Worm (Caenorhabditis elegans) whole organism, L3 larva: ENCODE measurements around the gene mboa-3.

Experiments
- R02D3.7 ChIP-seq: fragments of 150-350 bp; optimal IDR thresholded peaks from 2 replicates; lab custom pipeline; 2014; ENCODE audit warnings: missing biosample characterization, missing genetic modification characterization
- aly-2 ChIP-seq: fragments of 150-350 bp; optimal IDR thresholded peaks from 2 replicates; lab custom pipeline; 2014; ENCODE audit warnings: missing biosample characterization, missing genetic modification characterization
- ama-1 ChIP-seq: fragments of 150-350 bp; optimal IDR thresholded peaks from 2 replicates; lab custom pipeline; 2018
- ceh-28 ChIP-seq: fragments of 150-350 bp; optimal IDR thresholded peaks from 2 replicates; lab custom pipeline; 2014; ENCODE audit warnings: missing biosample characterization, missing genetic modification reagents, missing genetic modification characterization
- ceh-82 ChIP-seq: fragments of 150-350 bp; optimal IDR thresholded peaks from 2 replicates; lab custom pipeline; 2014; ENCODE audit warnings: missing biosample characterization, missing genetic modification characterization
- ceh-9 ChIP-seq: sonication (generic microtip); optimal IDR thresholded peaks from 2 replicates; lab custom pipeline; 2018; ENCODE audit warnings: missing biosample characterization, missing genetic modification characterization
- egl-27 ChIP-seq: sonication (generic microtip); optimal IDR thresholded peaks from 4 replicates; lab custom pipeline; 2017; ENCODE audit warnings: missing biosample characterization, missing genetic modification reagents, missing genetic modification characterization
- egl-5 ChIP-seq: fragments of 150-350 bp; optimal IDR thresholded peaks from 2 replicates; lab custom pipeline; 2017; ENCODE audit warnings: missing biosample characterization, missing genetic modification reagents, missing genetic modification characterization, inconsistent platforms
- elt-1 ChIP-seq: fragments of 150-350 bp; optimal IDR thresholded peaks from 2 replicates; lab custom pipeline; 2014; ENCODE audit warnings: missing biosample characterization, missing genetic modification characterization
- elt-2 ChIP-seq: sonication (generic microtip); optimal IDR thresholded peaks from 2 replicates; lab custom pipeline; 2016; ENCODE audit warnings: missing genetic modification reagents, mild to moderate bottlenecking, missing genetic modification characterization, missing compliant biosample characterization
- elt-3 ChIP-seq, 3 experiments: fragments of 150-350 bp in 1 of 3; sonication (generic microtip) in 2 of 3; optimal IDR thresholded peaks; 2 replicates in 2 of 3; 4 replicates in 1 of 3; lab custom pipeline; 2014 to 2017; ENCODE audit warnings: missing biosample characterization in 3 of 3, missing genetic modification characterization in 3 of 3
- fkh-2 ChIP-seq: fragments of 150-350 bp; optimal IDR thresholded peaks from 2 replicates; lab custom pipeline; 2014; ENCODE audit warnings: missing biosample characterization, missing genetic modification reagents, missing genetic modification characterization
- fos-1 ChIP-seq: fragments of 150-350 bp; optimal IDR thresholded peaks from 2 replicates; lab custom pipeline; 2014; ENCODE audit warnings: missing biosample characterization, missing genetic modification characterization
- hmg-11 ChIP-seq: sonication (generic microtip); optimal IDR thresholded peaks from 2 replicates; lab custom pipeline; 2016; ENCODE audit warnings: missing genetic modification characterization, missing compliant biosample characterization
- jun-1 ChIP-seq: fragments of 150-350 bp; optimal IDR thresholded peaks from 2 replicates; lab custom pipeline; 2014; ENCODE audit warnings: missing biosample characterization, missing genetic modification reagents, missing genetic modification characterization
- lin-15B ChIP-seq: fragments of 150-350 bp; optimal IDR thresholded peaks from 2 replicates; lab custom pipeline; 2014; ENCODE audit warnings: missing biosample characterization, missing genetic modification characterization
- lsy-12 ChIP-seq: sonication (generic microtip); optimal IDR thresholded peaks from 2 replicates; lab custom pipeline; 2016; ENCODE audit warnings: mild to moderate bottlenecking, missing genetic modification characterization, missing compliant biosample characterization
- mdl-1 ChIP-seq: fragments of 150-350 bp; optimal IDR thresholded peaks from 2 replicates; lab custom pipeline; 2014; ENCODE audit warnings: missing biosample characterization, missing genetic modification characterization
- mml-1 ChIP-seq: fragments of 150-350 bp; sonication (generic microtip); optimal IDR thresholded peaks from 3 replicates; lab custom pipeline; 2014; ENCODE audit warnings: missing biosample characterization, missing genetic modification characterization
- nfya-1 ChIP-seq: sonication (generic microtip); optimal IDR thresholded peaks from 2 replicates; lab custom pipeline; 2017; ENCODE audit warnings: missing genetic modification characterization, mild to moderate bottlenecking, missing compliant biosample characterization, antibody characterized with exemption, moderate library complexity; ENCODE audit not compliant: insufficient read depth
- nhr-11 ChIP-seq: fragments of 150-350 bp; optimal IDR thresholded peaks from 2 replicates; lab custom pipeline; 2014; ENCODE audit warnings: missing biosample characterization, missing genetic modification characterization
- nhr-23 ChIP-seq: fragments of 150-350 bp; optimal IDR thresholded peaks from 2 replicates; lab custom pipeline; 2014; ENCODE audit warnings: missing biosample characterization, missing genetic modification reagents, missing genetic modification characterization
- nhr-237 ChIP-seq: fragments of 150-350 bp; optimal IDR thresholded peaks from 2 replicates; lab custom pipeline; 2014; ENCODE audit warnings: missing biosample characterization, missing genetic modification characterization
- nhr-25 ChIP-seq: sonication (generic microtip); optimal IDR thresholded peaks from 2 replicates; lab custom pipeline; 2017; ENCODE audit warnings: missing biosample characterization, missing genetic modification characterization
- nhr-28 ChIP-seq: fragments of 150-350 bp; optimal IDR thresholded peaks from 2 replicates; lab custom pipeline; 2014; ENCODE audit warnings: missing biosample characterization, missing genetic modification characterization
- nhr-43 ChIP-seq: sonication (generic microtip); optimal IDR thresholded peaks from 2 replicates; lab custom pipeline; 2016; ENCODE audit warnings: mild to moderate bottlenecking, missing genetic modification characterization, missing compliant biosample characterization; ENCODE audit not compliant: poor library complexity, severe bottlenecking
- nhr-67 ChIP-seq: fragments of 150-350 bp; optimal IDR thresholded peaks from 2 replicates; lab custom pipeline; 2014; ENCODE audit warnings: missing biosample characterization, missing genetic modification characterization
- nhr-76 ChIP-seq: fragments of 150-350 bp; sonication (generic microtip); optimal IDR thresholded peaks from 5 replicates; lab custom pipeline; 2014; ENCODE audit warnings: missing biosample characterization, missing genetic modification characterization
- pha-4 ChIP-seq: fragments of 150-350 bp; optimal IDR thresholded peaks from 2 replicates; lab custom pipeline; 2014; ENCODE audit warnings: missing biosample characterization, missing genetic modification reagents, missing genetic modification characterization
- pqm-1 ChIP-seq: fragments of 150-350 bp; optimal IDR thresholded peaks from 2 replicates; lab custom pipeline; 2017; ENCODE audit warnings: missing biosample characterization, missing genetic modification characterization, inconsistent platforms
- snpc-4 ChIP-seq: fragments of 150-350 bp; optimal IDR thresholded peaks from 2 replicates; lab custom pipeline; 2014; ENCODE audit warnings: missing biosample characterization, missing genetic modification characterization
- tbx-2 ChIP-seq: sonication (generic microtip); optimal IDR thresholded peaks from 2 replicates; lab custom pipeline; 2016; ENCODE audit warnings: mild to moderate bottlenecking, missing genetic modification characterization, missing compliant biosample characterization
- unc-62 ChIP-seq: fragments of 150-350 bp; sonication (generic microtip); optimal IDR thresholded peaks from 4 replicates; lab custom pipeline; 2014; ENCODE audit warnings: missing biosample characterization, missing genetic modification reagents, missing genetic modification characterization
- zag-1 ChIP-seq: fragments of 150-350 bp; optimal IDR thresholded peaks from 2 replicates; lab custom pipeline; 2014; ENCODE audit warnings: missing biosample characterization, missing genetic modification characterization

mboa-3 gene

ce11 chrX:5547828-5548227, 25.2 kb upstream of the mboa-3 start:
- TF ChIP-seq nhr-237 (tag; lab: Kevin White, UChicago) (no peak), nhr-25 (tag; lab: Kevin White, UChicago) (no peak), nhr-76 (tag; lab: Kevin White, UChicago) (no peak), elt-3 (tag; optimal IDR thresholded peaks at IDR 0.05; lab: Kevin White, UChicago) (no peak), aly-2 (tag; lab: Kevin White, UChicago) (no peak), ama-1 (lab: Kevin White, UChicago) (no peak), tbx-2 (no peak), mml-1 (tag; lab: Kevin White, UChicago) (no peak), hmg-11 (no peak), nhr-23 (tag; lab: Kevin White, UChicago) (no peak), nhr-67 (tag; lab: Kevin White, UChicago) (no peak), lin-15B (tag; lab: Kevin White, UChicago) (no peak), nhr-11 (no peak), ceh-82 (no peak), egl-27 (no peak), ceh-9 (tag; lab: Kevin White, UChicago) (no peak)

DNA sequence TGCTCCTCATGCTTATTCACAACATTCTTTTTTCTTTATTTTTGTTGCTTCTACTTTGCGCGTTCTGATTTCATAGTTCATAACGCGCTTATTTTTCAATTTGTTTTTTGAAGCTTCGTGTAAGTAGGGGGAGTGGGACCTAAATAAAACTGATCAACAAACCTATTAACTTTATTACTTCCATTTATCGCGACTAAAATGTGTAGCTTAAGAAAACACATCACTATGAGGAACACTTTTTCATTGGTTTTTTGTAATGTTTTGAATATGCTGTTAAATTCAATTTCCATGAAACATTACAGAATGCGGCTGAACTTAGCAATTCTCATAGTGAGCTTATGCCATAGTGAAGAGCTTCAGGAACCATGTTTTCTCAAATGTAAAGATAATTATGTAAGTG, 21.0 kb upstream of the mboa-3 start, which contains the start of gene C54G7.1:
Gene C54G7.1 (plus strand): TSS at position 301 of the 400 bp plus-strand sequence.
- TF ChIP-seq zag-1 (no peak), egl-5 (tag; lab: Kevin White, UChicago) (no peak), ceh-28 (no peak), fkh-2 (tag; lab: Kevin White, UChicago) (no peak), nhr-23 (tag; lab: Kevin White, UChicago) (no peak), R02D3.7 (tag; lab: Kevin White, UChicago) (no peak)

- TF ChIP-seq egl-27: no peak
- no peak for TF ChIP-seq lin-15B (tag; lab: Kevin White, UChicago)
- no peak for TF ChIP-seq tbx-2
- no peak for TF ChIP-seq zag-1
- no peak for TF ChIP-seq snpc-4 (tag; lab: Kevin White, UChicago)
- TF ChIP-seq fos-1 (tag; lab: Kevin White, UChicago): no peak
- TF ChIP-seq elt-3 (tag; optimal IDR thresholded peaks at IDR 0.05; lab: Kevin White, UChicago): no peak
- no peak for TF ChIP-seq elt-2 (tag; lab: Kevin White, UChicago)
- TF ChIP-seq fkh-2 (tag; lab: Kevin White, UChicago): no peak
- TF ChIP-seq nhr-43 (tag; lab: Kevin White, UChicago): no peak
- no peak for TF ChIP-seq hmg-11
- TF ChIP-seq jun-1: no peak
- TF ChIP-seq lsy-12 (tag; lab: Kevin White, UChicago): no peak
- TF ChIP-seq nhr-11: no peak
- no peak for TF ChIP-seq ceh-9 (tag; lab: Kevin White, UChicago)
- TF ChIP-seq nhr-28 (tag; lab: Kevin White, UChicago): no peak
- TF ChIP-seq ceh-28: no peak
- no peak for TF ChIP-seq nfya-1 (tag; lab: Kevin White, UChicago)
- TF ChIP-seq nhr-25 (tag; lab: Kevin White, UChicago): no peak
- TF ChIP-seq, all 47 proteins: peak for 0
These were observed 15.8 kb upstream of the mboa-3 start, which contains the start of gene lgx-1 for ce11 chrX:5538416-5538815. lgx-1 (minus strand) TSS chrX:5538516.

ce11 chrX:5524260-5524659, 1.6 kb upstream of the mboa-3 start:
- TF ChIP-seq unc-62 (GFP tag; lab: Kevin White, UChicago) (no peak), nhr-237 (tag; lab: Kevin White, UChicago) (no peak), pqm-1 (tag; lab: Kevin White, UChicago) (peak; percentile 82), fos-1 (tag; lab: Kevin White, UChicago) (no peak), nhr-25 (tag; lab: Kevin White, UChicago) (peak; percentile 72), nhr-23 (tag; lab: Kevin White, UChicago) (peak; percentile 28), elt-3 (tag; optimal IDR thresholded peaks at IDR 0.05; lab: Kevin White, UChicago) (peak in 1 of 3 experiments; percentile 0), lsy-12 (tag; lab: Kevin White, UChicago) (peak; percentile 26), elt-2 (tag; lab: Kevin White, UChicago) (peak; percentile 96)

- no peak for TF ChIP-seq R02D3.7 (tag; lab: Kevin White, UChicago)
- TF ChIP-seq nhr-43 (tag; lab: Kevin White, UChicago): peak; percentile 1
- TF ChIP-seq nhr-67 (tag; lab: Kevin White, UChicago): no peak
- no peak for TF ChIP-seq lsy-12 (tag; lab: Kevin White, UChicago)
- peak; percentile 18 for TF ChIP-seq pha-4 (tag; lab: Kevin White, UChicago)
- no peak for TF ChIP-seq egl-5 (tag; lab: Kevin White, UChicago)
- TF ChIP-seq nhr-23 (tag; lab: Kevin White, UChicago): peak; percentile 26
- TF ChIP-seq elt-1: no peak
- TF ChIP-seq mdl-1 (tag; lab: Kevin White, UChicago): no peak
- no peak for TF ChIP-seq nhr-76 (tag; lab: Kevin White, UChicago)
- TF ChIP-seq nhr-28 (tag; lab: Kevin White, UChicago): no peak
- peak; percentile 17 for TF ChIP-seq elt-2 (tag; lab: Kevin White, UChicago)
- TF ChIP-seq elt-3 (tag; optimal IDR thresholded peaks at IDR 0.05; lab: Kevin White, UChicago): no peak
These were observed 3.1 kb downstream of the mboa-3 start for ce11 chrX:5519567-5519966.
